Worm (Caenorhabditis elegans) whole organism, mixed stage, embryonic: Measurements from ENCODE around the gene srx-34.

Experiments
- lin-13 ChIP-seq: fragments of 150-350 bp; optimal IDR thresholded peaks from 2 replicates; lab custom pipeline; 2014; ENCODE audit warnings: missing biosample characterization, missing genetic modification characterization
- nhr-237 ChIP-seq: fragments of 150-350 bp; optimal IDR thresholded peaks from 2 replicates; lab custom pipeline; 2014; ENCODE audit warnings: missing biosample characterization, missing genetic modification characterization
- snpc-4 ChIP-seq: fragments of 150-350 bp; optimal IDR thresholded peaks from 2 replicates; lab custom pipeline; 2014; ENCODE audit warnings: missing biosample characterization, missing genetic modification characterization
- ztf-11 ChIP-seq: fragments of 150-350 bp; optimal IDR thresholded peaks from 2 replicates; lab custom pipeline; 2014; ENCODE audit warnings: missing biosample characterization, missing genetic modification characterization

- TF ChIP-seq snpc-4 (tag; lab: Kevin White, UChicago) (no peak), nhr-237 (tag; lab: Kevin White, UChicago) (no peak), ztf-11 (tag; lab: Kevin White, UChicago) (no peak), lin-13 (tag; lab: Kevin White, UChicago) (no peak)
Observed at ce11 chrV:7157089-7157488, 37.0 kb upstream of the srx-34 start, which contains the start of gene ugt-39.
